Fruit fly (Drosophila melanogaster) whole organism, embryonic: Measurements from ENCODE around the gene Jon25Bi.

Experiments used
- CG10147 ChIP-seq: fragments of 200-800 bp; sonication (Bioruptor generic); optimal IDR thresholded peaks from 2 replicates; lab custom pipeline; 2019; ENCODE audit warnings: missing biosample characterization, mild to moderate bottlenecking, missing genetic modification characterization, moderate library complexity
- CG10654 ChIP-seq: fragments of 200-800 bp; sonication (Bioruptor generic); optimal IDR thresholded peaks from 2 replicates; lab custom pipeline; 2016; ENCODE audit warnings: missing biosample characterization, missing genetic modification characterization
- CG11723 ChIP-seq: fragments of 200-800 bp; sonication (Bioruptor generic); optimal IDR thresholded peaks from 2 replicates; lab custom pipeline; 2017; ENCODE audit warnings: missing biosample characterization, mild to moderate bottlenecking, missing genetic modification characterization
- CG13296 ChIP-seq: fragments of 200-800 bp; sonication (Bioruptor generic); optimal IDR thresholded peaks from 3 replicates; lab custom pipeline; 2018; ENCODE audit warnings: missing biosample characterization, mild to moderate bottlenecking, missing genetic modification characterization
- CG13894 ChIP-seq: fragments of 200-800 bp; sonication (Bioruptor generic); optimal IDR thresholded peaks from 3 replicates; lab custom pipeline; 2018; ENCODE audit warnings: missing biosample characterization, mild to moderate bottlenecking, missing genetic modification characterization, moderate library complexity
- CG1647 ChIP-seq: fragments of 200-800 bp; sonication (Bioruptor generic); optimal IDR thresholded peaks from 3 replicates; lab custom pipeline; 2016; ENCODE audit warnings: missing biosample characterization, missing genetic modification characterization
- CG1832 ChIP-seq: fragments of 200-800 bp; sonication (Bioruptor generic); optimal IDR thresholded peaks from 2 replicates; lab custom pipeline; 2017; ENCODE audit warnings: missing biosample characterization, mild to moderate bottlenecking, missing genetic modification characterization, inconsistent platforms
- CG18599 ChIP-seq: fragments of 200-800 bp; sonication (Bioruptor generic); optimal IDR thresholded peaks from 3 replicates; lab custom pipeline; 2017; ENCODE audit warnings: missing biosample characterization, missing genetic modification characterization, mild to moderate bottlenecking, moderate library complexity, missing genetic modification reagents
- CG18619 ChIP-seq: fragments of 200-800 bp; sonication (Bioruptor generic); optimal IDR thresholded peaks from 3 replicates; lab custom pipeline; 2017; ENCODE audit warnings: missing biosample characterization, mild to moderate bottlenecking, missing genetic modification characterization
- CG2199 ChIP-seq: fragments of 200-800 bp; sonication (Bioruptor generic); IDR thresholded peaks from 3 replicates; pipeline ENCODE4 v1.3.6; 2022; ENCODE audit warnings: missing biosample characterization, missing genetic modification characterization
- CG30403 ChIP-seq: fragments of 200-800 bp; sonication (Bioruptor generic); optimal IDR thresholded peaks from 3 replicates; lab custom pipeline; 2016; ENCODE audit warnings: missing biosample characterization, missing genetic modification characterization
- CG3726 ChIP-seq: fragments of 200-800 bp; sonication (Bioruptor generic); IDR thresholded peaks from 3 replicates; pipeline ENCODE4, ENCODE4 v1.3.6; 2022; ENCODE audit warnings: missing biosample characterization, missing genetic modification characterization
- CG3838 ChIP-seq: fragments of 200-800 bp; sonication (Bioruptor generic); optimal IDR thresholded peaks from 3 replicates; lab custom pipeline; 2016; ENCODE audit warnings: missing biosample characterization, missing genetic modification characterization
- CG4282 ChIP-seq: fragments of 200-800 bp; sonication (Bioruptor generic); optimal IDR thresholded peaks from 2 replicates; lab custom pipeline; 2016; ENCODE audit warnings: missing biosample characterization, missing genetic modification characterization
- CG4424 ChIP-seq: fragments of 200-800 bp; sonication (Bioruptor generic); optimal IDR thresholded peaks from 3 replicates; lab custom pipeline; 2016; ENCODE audit warnings: missing biosample characterization, missing genetic modification characterization
- CG5953 ChIP-seq: fragments of 200-800 bp; sonication (Bioruptor generic); IDR thresholded peaks from 2 replicates; pipeline ENCODE4 v1.3.6; 2022; ENCODE audit warnings: missing biosample characterization, missing genetic modification characterization
- CG6791 ChIP-seq: fragments of 200-800 bp; sonication (Bioruptor generic); IDR thresholded peaks from 3 replicates; pipeline ENCODE4 v1.3.6; 2022; ENCODE audit warnings: missing biosample characterization, missing genetic modification characterization; ENCODE audit not compliant: partially characterized antibody
- CG6813 ChIP-seq: fragments of 200-800 bp; sonication (Bioruptor generic); optimal IDR thresholded peaks from 2 replicates; lab custom pipeline; 2017; ENCODE audit warnings: missing biosample characterization, missing genetic modification characterization, mild to moderate bottlenecking, moderate library complexity, missing genetic modification reagents
- CG7556 ChIP-seq: fragments of 200-800 bp; sonication (Bioruptor generic); optimal IDR thresholded peaks from 2 replicates; lab custom pipeline; 2017; ENCODE audit warnings: missing biosample characterization, mild to moderate bottlenecking, missing genetic modification characterization
- CG8944 ChIP-seq: fragments of 200-800 bp; sonication (Bioruptor generic); optimal IDR thresholded peaks from 3 replicates; lab custom pipeline; 2016; ENCODE audit warnings: missing biosample characterization, missing genetic modification characterization
- CG9437 ChIP-seq: fragments of 200-800 bp; sonication (Bioruptor generic); optimal IDR thresholded peaks from 2 replicates; lab custom pipeline; 2018; ENCODE audit warnings: missing biosample characterization, mild to moderate bottlenecking, missing genetic modification characterization
- Dbx ChIP-seq: fragments of 200-800 bp; sonication (Bioruptor generic); IDR thresholded peaks from 3 replicates; pipeline ENCODE4 v1.3.6; 2022; ENCODE audit warnings: missing biosample characterization, missing genetic modification characterization
- Deaf1 ChIP-seq: fragments of 200-800 bp; optimal IDR thresholded peaks from 3 replicates; lab custom pipeline; 2019; ENCODE audit warnings: missing biosample characterization, mild to moderate bottlenecking, missing genetic modification characterization, moderate library complexity
- Ets65A ChIP-seq: fragments of 200-800 bp; sonication (Bioruptor generic); peaks from one replicate; lab custom pipeline; 2016; ENCODE audit warnings: missing biosample characterization, missing genetic modification characterization
- HmgZ ChIP-seq: fragments of 200-800 bp; sonication (Bioruptor generic); optimal IDR thresholded peaks from 2 replicates; lab custom pipeline; 2018; ENCODE audit warnings: missing biosample characterization, mild to moderate bottlenecking, missing genetic modification characterization
- Hmx ChIP-seq: fragments of 200-800 bp; sonication (Bioruptor generic); optimal IDR thresholded peaks from 2 replicates; lab custom pipeline; 2016; ENCODE audit warnings: missing biosample characterization, missing genetic modification characterization
- Hsf ChIP-seq: fragments of 200-800 bp; sonication (Bioruptor generic); optimal IDR thresholded peaks from 3 replicates; lab custom pipeline; 2016; ENCODE audit warnings: missing biosample characterization, missing genetic modification characterization
- Lhr ChIP-seq: fragments of 200-800 bp; sonication (Bioruptor generic); optimal IDR thresholded peaks from 3 replicates; lab custom pipeline; 2017; ENCODE audit warnings: mild to moderate bottlenecking, missing biosample characterization, missing genetic modification reagents, missing genetic modification characterization
- amos ChIP-seq: fragments of 200-800 bp; sonication (Bioruptor generic); IDR thresholded peaks from 2 replicates; pipeline ENCODE4 v1.3.6; 2022; ENCODE audit warnings: missing biosample characterization, missing genetic modification characterization; ENCODE audit not compliant: partially characterized antibody
- ash1 ChIP-seq: fragments of 200-800 bp; sonication (Bioruptor generic); optimal IDR thresholded peaks from 2 replicates; lab custom pipeline; 2018; ENCODE audit warnings: missing biosample characterization, mild to moderate bottlenecking, missing genetic modification characterization
- az2 ChIP-seq: fragments of 200-800 bp; sonication (Bioruptor generic); optimal IDR thresholded peaks from 3 replicates; lab custom pipeline; 2016; ENCODE audit warnings: missing biosample characterization, missing genetic modification characterization
- bsh ChIP-seq, 2 experiments: fragments of 200-800 bp; sonication (Bioruptor generic); optimal IDR thresholded peaks; 2 replicates each; lab custom pipeline; 2017 to 2018; ENCODE audit warnings: mild to moderate bottlenecking in 2 of 2, missing biosample characterization in 2 of 2, missing genetic modification characterization in 2 of 2, moderate library complexity in 1 of 2
- cas ChIP-seq: fragments of 200-800 bp; sonication (Bioruptor generic); IDR thresholded peaks from 2 replicates; pipeline ENCODE4 v1.3.6; 2022; ENCODE audit warnings: missing biosample characterization, missing genetic modification characterization
- caup ChIP-seq: fragments of 200-800 bp; sonication (Bioruptor generic); optimal IDR thresholded peaks from 3 replicates; lab custom pipeline; 2017; ENCODE audit warnings: missing biosample characterization, mild to moderate bottlenecking, missing genetic modification characterization, moderate library complexity; ENCODE audit not compliant: severe bottlenecking
- dimm ChIP-seq: fragments of 200-800 bp; sonication (Bioruptor generic); IDR thresholded peaks from 2 replicates; pipeline ENCODE4 v1.3.6; 2022; ENCODE audit warnings: missing biosample characterization, missing genetic modification characterization
- emc ChIP-seq: fragments of 200-800 bp; sonication (Bioruptor generic); optimal IDR thresholded peaks from 2 replicates; lab custom pipeline; 2016; ENCODE audit warnings: missing biosample characterization, missing genetic modification characterization
- fd96Cb ChIP-seq: fragments of 200-800 bp; sonication (Bioruptor generic); optimal IDR thresholded peaks from 2 replicates; lab custom pipeline; 2018; ENCODE audit warnings: missing biosample characterization, mild to moderate bottlenecking, missing genetic modification characterization, moderate library complexity
- gce ChIP-seq: fragments of 200-800 bp; sonication (Bioruptor generic); IDR thresholded peaks from 3 replicates; pipeline ENCODE4 v1.3.6; 2022; ENCODE audit warnings: missing biosample characterization, missing genetic modification characterization
- gcm ChIP-seq: fragments of 200-800 bp; sonication (Bioruptor generic); optimal IDR thresholded peaks from 2 replicates; lab custom pipeline; 2019; ENCODE audit warnings: missing biosample characterization, mild to moderate bottlenecking, missing genetic modification characterization, moderate library complexity
- grn ChIP-seq: fragments of 200-800 bp; sonication (Bioruptor generic); optimal IDR thresholded peaks from 3 replicates; lab custom pipeline; 2017; ENCODE audit warnings: missing biosample characterization, missing genetic modification characterization
- kni ChIP-seq: fragments of 200-800 bp; sonication (Bioruptor generic); optimal IDR thresholded peaks from 3 replicates; lab custom pipeline; 2017; ENCODE audit warnings: mild to moderate bottlenecking, missing biosample characterization, missing genetic modification reagents, missing genetic modification characterization
- nom ChIP-seq: fragments of 200-800 bp; sonication (Bioruptor generic); optimal IDR thresholded peaks from 2 replicates; lab custom pipeline; 2017; ENCODE audit warnings: missing biosample characterization, missing genetic modification characterization, mild to moderate bottlenecking, moderate library complexity, missing genetic modification reagents
- phol ChIP-seq: fragments of 200-800 bp; sonication (Bioruptor generic); optimal IDR thresholded peaks from 3 replicates; lab custom pipeline; 2018; ENCODE audit warnings: missing biosample characterization, mild to moderate bottlenecking, missing genetic modification characterization, moderate library complexity
- pnt ChIP-seq: fragments of 200-800 bp; sonication (Bioruptor generic); optimal IDR thresholded peaks from 3 replicates; lab custom pipeline; 2016; ENCODE audit warnings: missing biosample characterization, missing genetic modification characterization
- psq ChIP-seq: fragments of 200-800 bp; sonication (Bioruptor generic); optimal IDR thresholded peaks from 2 replicates; lab custom pipeline; 2017; ENCODE audit warnings: missing biosample characterization, missing genetic modification characterization
- repo ChIP-seq: fragments of 200-800 bp; sonication (Bioruptor generic); optimal IDR thresholded peaks from 2 replicates; lab custom pipeline; 2016; ENCODE audit warnings: missing biosample characterization, missing genetic modification characterization
- schlank ChIP-seq: fragments of 200-800 bp; sonication (Bioruptor generic); optimal IDR thresholded peaks from 2 replicates; lab custom pipeline; 2018; ENCODE audit warnings: missing biosample characterization, mild to moderate bottlenecking, missing genetic modification characterization
- sd ChIP-seq: fragments of 200-800 bp; sonication (Bioruptor generic); optimal IDR thresholded peaks from 3 replicates; lab custom pipeline; 2018; ENCODE audit warnings: missing biosample characterization, mild to moderate bottlenecking, missing genetic modification characterization, moderate library complexity
- so ChIP-seq: fragments of 200-800 bp; sonication (Bioruptor generic); IDR thresholded peaks from 3 replicates; pipeline ENCODE4 v1.3.6; 2022; ENCODE audit warnings: missing biosample characterization, missing genetic modification characterization
- trh ChIP-seq: fragments of 200-800 bp; sonication (Bioruptor generic); optimal IDR thresholded peaks from 2 replicates; lab custom pipeline; 2016; ENCODE audit warnings: missing biosample characterization, missing genetic modification characterization

Jon25Bi gene

DNA sequence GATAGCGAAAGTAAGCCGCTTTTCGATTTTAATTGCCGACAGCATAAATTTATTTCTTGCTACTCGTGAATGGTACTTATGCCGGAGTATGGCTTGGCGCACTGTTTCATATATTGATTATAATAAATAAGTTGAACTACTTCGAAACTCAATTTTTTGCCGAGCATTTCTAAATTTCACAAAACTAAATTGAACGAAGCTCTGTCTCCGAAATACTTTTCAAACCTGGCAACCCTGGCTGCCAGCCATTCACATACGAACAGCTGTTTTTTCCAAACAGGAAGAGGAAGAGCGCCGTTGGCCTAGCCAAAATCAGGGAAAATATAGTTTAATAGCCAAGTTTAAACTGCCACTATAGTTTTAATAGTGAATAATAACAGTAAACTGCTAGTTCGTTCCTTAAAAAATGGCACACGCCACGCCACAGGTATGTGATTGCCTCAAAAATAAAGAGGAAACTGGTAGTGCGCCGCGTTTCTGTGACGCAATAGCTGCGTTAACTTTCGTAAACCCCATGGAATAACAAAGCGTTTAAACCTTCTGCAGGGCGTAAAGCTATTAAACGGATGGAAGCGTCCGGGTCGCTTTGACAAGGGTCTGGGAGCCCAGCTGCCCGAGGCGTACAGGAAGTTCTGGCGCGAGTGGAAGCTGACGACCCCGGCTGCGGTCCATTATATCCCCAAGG lies 18.9 kb upstream of the Jon25Bi start, which contains the start of gene mRpL28:
Gene mRpL28, plus strand, starts transcription at position 246 of the 685 bp plus-strand sequence.
- TF ChIP-seq caup, result no peak
- TF ChIP-seq Hmx (GFP tag; lab: Kevin White, UChicago), result no peak
- no peak for TF ChIP-seq nom (GFP tag; lab: Kevin White, UChicago)
- TF ChIP-seq CG6813 (GFP tag; lab: Kevin White, UChicago), result no peak
- TF ChIP-seq trh (GFP tag; lab: Kevin White, UChicago), result no peak
- no peak for TF ChIP-seq psq
- peak; percentile 28; the same call in 1 of the 2 replicates for TF ChIP-seq amos
- TF ChIP-seq CG18619 (GFP tag; lab: Kevin White, UChicago), result no peak
- peak; percentile 70 for TF ChIP-seq phol (tag; lab: Kevin White, UChicago)
- no peak for TF ChIP-seq Lhr (GFP tag; lab: Kevin White, UChicago)
- no peak for TF ChIP-seq Dbx (GFP tag; lab: Robert Waterston, UW)
- TF ChIP-seq cas (GFP tag; lab: Robert Waterston, UW), result no peak
- no peak for TF ChIP-seq sd
- no peak for TF ChIP-seq CG3726 (GFP tag; lab: Robert Waterston, UW)
- TF ChIP-seq gce (GFP tag; lab: Robert Waterston, UW), result no peak
- no peak for TF ChIP-seq dimm
- no peak for TF ChIP-seq kni (GFP tag; lab: Kevin White, UChicago)
- no peak for TF ChIP-seq so
- no peak for TF ChIP-seq CG13296 (GFP tag; lab: Kevin White, UChicago)
- TF ChIP-seq HmgZ (tag; lab: Kevin White, UChicago), result peak; percentile 57
- TF ChIP-seq az2 (GFP tag; lab: Kevin White, UChicago), result no peak
- TF ChIP-seq CG3838, result no peak
- no peak for TF ChIP-seq ash1 (GFP tag; lab: Kevin White, UChicago)
- TF ChIP-seq CG1832 (GFP tag; lab: Kevin White, UChicago), result no peak
- no peak for TF ChIP-seq CG18599 (GFP tag; lab: Kevin White, UChicago)
- no peak for TF ChIP-seq CG5953 (GFP tag; lab: Robert Waterston, UW)
- no peak for TF ChIP-seq grn (GFP tag; lab: Kevin White, UChicago)
- TF ChIP-seq Ets65A, result peak; percentile 14
- TF ChIP-seq Deaf1, result no peak
- no peak for TF ChIP-seq CG4282
- TF ChIP-seq CG1647 (GFP tag; lab: Kevin White, UChicago), result no peak
- no peak for TF ChIP-seq CG30403 (GFP tag; lab: Kevin White, UChicago)
- no peak for TF ChIP-seq Hsf (GFP tag; lab: Kevin White, UChicago)
- no peak for TF ChIP-seq CG13894 (tag; lab: Kevin White, UChicago)
- no peak for TF ChIP-seq CG2199 (GFP tag; lab: Robert Waterston, UW)
- no peak for TF ChIP-seq CG4424
- TF ChIP-seq CG10147 (GFP tag; lab: Kevin White, UChicago), result peak; percentile 12
- no peak for TF ChIP-seq fd96Cb (tag; lab: Kevin White, UChicago)
- no peak for TF ChIP-seq CG6791 (GFP tag; lab: Robert Waterston, UW)
- TF ChIP-seq schlank, result no peak
- no peak for TF ChIP-seq pnt
- TF ChIP-seq gcm, result no peak
- no peak for TF ChIP-seq CG11723 (GFP tag; lab: Kevin White, UChicago)
- TF ChIP-seq bsh (GFP tag; optimal IDR thresholded peaks at IDR 0.05; lab: Kevin White, UChicago), result peak in 1 of 2 experiments; percentile 18
- no peak for TF ChIP-seq CG7556 (GFP tag; lab: Kevin White, UChicago)
- TF ChIP-seq CG10654, result no peak
- no peak for TF ChIP-seq emc
- no peak for TF ChIP-seq CG8944 (GFP tag; lab: Kevin White, UChicago)
- TF ChIP-seq CG9437 (GFP tag; lab: Kevin White, UChicago), result peak; percentile 28
- TF ChIP-seq repo (GFP tag; lab: Kevin White, UChicago), result no peak
